Fruit fly (Drosophila melanogaster) whole organism, embryonic: ENCODE data around the gene sti.

Experiments
- B-H2 ChIP-seq: fragments of 200-800 bp; sonication (Bioruptor generic); optimal IDR thresholded peaks from 2 replicates; lab custom pipeline; 2018; ENCODE audit warnings: missing biosample characterization, mild to moderate bottlenecking, missing genetic modification characterization
- Bdp1 ChIP-seq: fragments of 200-800 bp; sonication (Bioruptor generic); optimal IDR thresholded peaks from 3 replicates; lab custom pipeline; 2016; ENCODE audit warnings: missing biosample characterization, missing genetic modification characterization
- CG1024 ChIP-seq: fragments of 200-800 bp; sonication (Bioruptor generic); IDR thresholded peaks from 2 replicates; pipeline ENCODE4 v1.3.6; 2022; ENCODE audit warnings: missing biosample characterization, missing genetic modification characterization
- CG10543 ChIP-seq: fragments of 200-800 bp; sonication (Bioruptor generic); optimal IDR thresholded peaks from 3 replicates; lab custom pipeline; 2017; ENCODE audit warnings: missing biosample characterization, mild to moderate bottlenecking, missing genetic modification characterization, moderate library complexity
- CG10959 ChIP-seq: fragments of 200-800 bp; sonication (Bioruptor generic); IDR thresholded peaks from 2 replicates; pipeline ENCODE4 v1.3.6; 2022; ENCODE audit warnings: missing biosample characterization, missing genetic modification characterization
- CG11504 ChIP-seq: fragments of 200-800 bp; sonication (Bioruptor generic); optimal IDR thresholded peaks from 3 replicates; lab custom pipeline; 2019; ENCODE audit warnings: missing biosample characterization, mild to moderate bottlenecking, missing genetic modification characterization, moderate library complexity
- CG14860 ChIP-seq: fragments of 200-800 bp; sonication (Bioruptor generic); IDR thresholded peaks from 3 replicates; pipeline ENCODE4 v1.3.6; 2022; ENCODE audit warnings: missing biosample characterization, missing genetic modification characterization; ENCODE audit not compliant: partially characterized antibody
- CG15479 ChIP-seq: fragments of 200-800 bp; sonication (Bioruptor generic); optimal IDR thresholded peaks from 3 replicates; lab custom pipeline; 2019; ENCODE audit warnings: missing biosample characterization, mild to moderate bottlenecking, missing genetic modification characterization, moderate library complexity
- CG16813 ChIP-seq: fragments of 200-800 bp; sonication (Bioruptor generic); IDR thresholded peaks from 3 replicates; pipeline ENCODE4 v1.3.6; 2022; ENCODE audit warnings: missing biosample characterization, missing genetic modification characterization; ENCODE audit not compliant: partially characterized antibody
- CG17186 ChIP-seq: fragments of 200-800 bp; sonication (Bioruptor generic); optimal IDR thresholded peaks from 3 replicates; lab custom pipeline; 2017; ENCODE audit warnings: missing biosample characterization, missing genetic modification reagents, missing genetic modification characterization
- CG17385 ChIP-seq: fragments of 200-800 bp; sonication (Bioruptor generic); optimal IDR thresholded peaks from 3 replicates; lab custom pipeline; 2018; ENCODE audit warnings: missing biosample characterization, mild to moderate bottlenecking, missing genetic modification characterization
- CG2678 ChIP-seq: fragments of 200-800 bp; sonication (Bioruptor generic); optimal IDR thresholded peaks from 3 replicates; lab custom pipeline; 2019; ENCODE audit warnings: missing biosample characterization, mild to moderate bottlenecking, missing genetic modification characterization, moderate library complexity
- CG3726 ChIP-seq: fragments of 200-800 bp; sonication (Bioruptor generic); IDR thresholded peaks from 3 replicates; pipeline ENCODE4, ENCODE4 v1.3.6; 2022; ENCODE audit warnings: missing biosample characterization, missing genetic modification characterization
- CG8388 ChIP-seq: fragments of 200-800 bp; sonication (Bioruptor generic); optimal IDR thresholded peaks from 2 replicates; lab custom pipeline; 2019; ENCODE audit warnings: missing biosample characterization, mild to moderate bottlenecking, missing genetic modification characterization, moderate library complexity
- CTCF ChIP-seq: fragments of 200-800 bp; sonication (Bioruptor generic); optimal IDR thresholded peaks from 2 replicates; lab custom pipeline; 2017; ENCODE audit warnings: missing biosample characterization, mild to moderate bottlenecking, missing genetic modification characterization, moderate library complexity
- D ChIP-seq, 2 experiments: fragments of 200-800 bp in 1 of 2; fragments of >200 bp in 1 of 2; sonication (Bioruptor generic) in 1 of 2; optimal IDR thresholded peaks; 2 replicates in 1 of 2; 3 replicates in 1 of 2; lab custom pipeline; 2017; ENCODE audit warnings: mild to moderate bottlenecking in 1 of 2, missing biosample characterization in 1 of 2, missing genetic modification characterization in 1 of 2, missing genetic modification reagents in 1 of 2
- Elba2 ChIP-seq: fragments of 200-800 bp; sonication (Bioruptor generic); optimal IDR thresholded peaks from 3 replicates; lab custom pipeline; 2016; ENCODE audit warnings: missing biosample characterization, missing genetic modification characterization
- Ets65A ChIP-seq: fragments of 200-800 bp; sonication (Bioruptor generic); peaks from one replicate; lab custom pipeline; 2016; ENCODE audit warnings: missing biosample characterization, missing genetic modification characterization
- HHEX ChIP-seq: fragments of 200-800 bp; sonication (Bioruptor generic); optimal IDR thresholded peaks from 3 replicates; lab custom pipeline; 2017; ENCODE audit warnings: missing biosample characterization, mild to moderate bottlenecking, missing genetic modification characterization, missing genetic modification reagents
- HLH4C ChIP-seq: fragments of 200-800 bp; sonication (Bioruptor generic); IDR thresholded peaks from 3 replicates; pipeline ENCODE4 v1.3.6; 2022; ENCODE audit warnings: missing biosample characterization, missing genetic modification characterization; ENCODE audit not compliant: partially characterized antibody
- Hr51 ChIP-seq, 2 experiments: fragments of 200-800 bp; sonication (Bioruptor generic); optimal IDR thresholded peaks; 2 replicates in 1 of 2; 3 replicates in 1 of 2; lab custom pipeline; 2016 to 2018; ENCODE audit warnings: missing biosample characterization in 2 of 2, missing genetic modification characterization in 2 of 2, mild to moderate bottlenecking in 1 of 2, moderate library complexity in 1 of 2
- Kr ChIP-seq: fragments of 200-800 bp; sonication (Bioruptor generic); optimal IDR thresholded peaks from 2 replicates; lab custom pipeline; 2017; ENCODE audit warnings: missing biosample characterization, mild to moderate bottlenecking, missing genetic modification characterization
- MESR4 ChIP-seq: fragments of 200-800 bp; sonication (Bioruptor generic); optimal IDR thresholded peaks from 2 replicates; lab custom pipeline; 2018; ENCODE audit warnings: missing biosample characterization, mild to moderate bottlenecking, missing genetic modification characterization, moderate library complexity
- Med ChIP-seq: fragments of 200-800 bp; sonication (Bioruptor generic); peaks from one replicate; lab custom pipeline; 2016; ENCODE audit warnings: missing biosample characterization, missing genetic modification characterization, mild to moderate bottlenecking, inconsistent platforms, moderate library complexity
- Nf-YB ChIP-seq: fragments of 200-800 bp; sonication (Bioruptor generic); optimal IDR thresholded peaks from 3 replicates; lab custom pipeline; 2019; ENCODE audit warnings: missing biosample characterization, mild to moderate bottlenecking, missing genetic modification characterization, moderate library complexity
- Opbp ChIP-seq: fragments of 200-800 bp; sonication (Bioruptor generic); IDR thresholded peaks from 3 replicates; pipeline ENCODE4 v1.3.6; 2022; ENCODE audit warnings: missing biosample characterization, missing genetic modification characterization; ENCODE audit not compliant: partially characterized antibody
- Usf ChIP-seq: fragments of 200-800 bp; sonication (Bioruptor generic); optimal IDR thresholded peaks from 2 replicates; lab custom pipeline; 2017; ENCODE audit warnings: missing genotype, missing biosample characterization, missing genetic modification characterization
- ac ChIP-seq: fragments of 200-800 bp; sonication (Bioruptor generic); optimal IDR thresholded peaks from 3 replicates; lab custom pipeline; 2017; ENCODE audit warnings: missing biosample characterization, mild to moderate bottlenecking, missing genetic modification characterization
- croc ChIP-seq: fragments of 200-800 bp; sonication (Bioruptor generic); conservative IDR thresholded peaks from 3 replicates; pipeline ENCODE4 v1.3.6; 2022; ENCODE audit warnings: missing biosample characterization, missing genetic modification characterization
- cwo ChIP-seq: fragments of 200-800 bp; sonication (Bioruptor generic); optimal IDR thresholded peaks from 3 replicates; lab custom pipeline; 2017; ENCODE audit warnings: missing biosample characterization, missing genetic modification characterization, mild to moderate bottlenecking, moderate library complexity, missing genetic modification reagents
- hkb ChIP-seq, 2 experiments: fragments of 200-800 bp in 1 of 2; fragments of >200 bp in 1 of 2; sonication (Bioruptor generic) in 1 of 2; IDR thresholded peaks in 1 of 2; optimal IDR thresholded peaks in 1 of 2; 2 replicates each; pipeline versions ENCODE4 v1.3.6 to Lab custom; 2017 to 2022; ENCODE audit warnings: missing biosample characterization in 1 of 2, missing genetic modification characterization in 1 of 2
- knrl ChIP-seq: fragments of 200-800 bp; sonication (Bioruptor generic); IDR thresholded peaks from 3 replicates; pipeline ENCODE4 v1.3.6; 2022; ENCODE audit warnings: missing biosample characterization, missing genetic modification characterization; ENCODE audit not compliant: partially characterized antibody
- lab ChIP-seq: fragments of 200-800 bp; sonication (Bioruptor generic); optimal IDR thresholded peaks from 3 replicates; lab custom pipeline; 2017; ENCODE audit warnings: missing biosample characterization, missing genetic modification characterization, mild to moderate bottlenecking, moderate library complexity, missing genetic modification reagents
- lmd ChIP-seq: fragments of 200-800 bp; sonication (Bioruptor generic); IDR thresholded peaks from 2 replicates; pipeline ENCODE4 v1.3.6; 2022; ENCODE audit warnings: missing biosample characterization, missing genetic modification characterization
- nau ChIP-seq: fragments of 200-800 bp; sonication (Bioruptor generic); optimal IDR thresholded peaks from 3 replicates; lab custom pipeline; 2017; ENCODE audit warnings: missing biosample characterization, mild to moderate bottlenecking, missing genetic modification characterization, missing genetic modification reagents
- pfk ChIP-seq: fragments of 200-800 bp; sonication (Bioruptor generic); optimal IDR thresholded peaks from 2 replicates; lab custom pipeline; 2018; ENCODE audit warnings: missing biosample characterization, mild to moderate bottlenecking, missing genetic modification characterization, moderate library complexity
- seq ChIP-seq: fragments of 200-800 bp; sonication (Bioruptor generic); IDR thresholded peaks from 2 replicates; pipeline ENCODE4 v1.3.6; 2022; ENCODE audit warnings: missing biosample characterization, missing genetic modification characterization
- twi ChIP-seq: fragments of 200-800 bp; optimal IDR thresholded peaks from 2 replicates; lab custom pipeline; 2019; ENCODE audit warnings: missing biosample characterization, mild to moderate bottlenecking, missing genetic modification characterization, moderate library complexity
- unpg ChIP-seq: fragments of 200-800 bp; sonication (Bioruptor generic); optimal IDR thresholded peaks from 3 replicates; lab custom pipeline; 2018; ENCODE audit warnings: missing biosample characterization, mild to moderate bottlenecking, missing genetic modification characterization, moderate library complexity

Gene sti

dm6 chr3L:12505990-12506389 is 8.6 kb downstream of the sti start:
- TF ChIP-seq Elba2 (GFP tag; lab: Kevin White, UChicago) (no peak), knrl (GFP tag; lab: Robert Waterston, UW) (no peak), Usf (no peak), ac (GFP tag; lab: Kevin White, UChicago) (peak; percentile 82), hkb (optimal IDR thresholded peaks at IDR 0.05; lab: Kevin White, UChicago) (no peak), hkb (GFP tag; IDR thresholded peaks at IDR 0.05; lab: Robert Waterston, UW) (no peak), lmd (GFP tag; lab: Robert Waterston, UW) (0 out of 2 replicates have a peak, but pooled peaks have one; percentile 14), Ets65A (GFP tag; lab: Kevin White, UChicago) (peak; percentile 30), unpg (no peak), twi (peak; percentile 68), pfk (GFP tag; lab: Kevin White, UChicago) (no peak), Med (GFP tag; lab: Kevin White, UChicago) (peak; percentile 39), Bdp1 (GFP tag; lab: Kevin White, UChicago) (no peak), CG14860 (GFP tag; lab: Robert Waterston, UW) (no peak), CG17186 (GFP tag; lab: Kevin White, UChicago) (no peak), CTCF (GFP tag; lab: Kevin White, UChicago) (no peak), CG10543 (GFP tag; lab: Kevin White, UChicago) (no peak), croc (GFP tag; lab: Robert Waterston, UW) (no peak), cwo (no peak), B-H2 (GFP tag; lab: Kevin White, UChicago) (no peak), D (optimal IDR thresholded peaks at IDR 0.05; lab: Kevin White, UChicago) (peak; percentile 60), D (GFP tag; optimal IDR thresholded peaks at IDR 0.05; lab: Kevin White, UChicago) (no peak), CG11504 (tag; lab: Kevin White, UChicago) (no peak), MESR4 (GFP tag; lab: Kevin White, UChicago) (peak; percentile 11), CG8388 (GFP tag; lab: Kevin White, UChicago) (no peak), nau (no peak), CG1024 (no peak), Kr (no peak), CG3726 (GFP tag; lab: Robert Waterston, UW) (0 out of 3 replicates have a peak, but pooled peaks have one; percentile 20), CG17385 (no peak), CG15479 (GFP tag; lab: Kevin White, UChicago) (peak; percentile 35), Opbp (GFP tag; lab: Robert Waterston, UW) (0 out of 3 replicates have a peak, but pooled peaks have one; percentile 9), CG2678 (no peak), Nf-YB (GFP tag; lab: Kevin White, UChicago) (no peak), lab (GFP tag; lab: Kevin White, UChicago) (no peak), seq (no peak), Hr51 (GFP tag; optimal IDR thresholded peaks at IDR 0.05; lab: Kevin White, UChicago) (no peak), HHEX (GFP tag; lab: Kevin White, UChicago) (no peak), CG16813 (GFP tag; lab: Robert Waterston, UW) (0 out of 3 replicates have a peak, but pooled peaks have one; percentile 10), HLH4C (GFP tag; lab: Robert Waterston, UW) (0 out of 3 replicates have a peak, but pooled peaks have one; percentile 23), CG10959 (GFP tag; lab: Robert Waterston, UW) (no peak)
